Fruit fly (Drosophila melanogaster): ENCODE measurements around the gene lic.

The lic gene

DNA sequence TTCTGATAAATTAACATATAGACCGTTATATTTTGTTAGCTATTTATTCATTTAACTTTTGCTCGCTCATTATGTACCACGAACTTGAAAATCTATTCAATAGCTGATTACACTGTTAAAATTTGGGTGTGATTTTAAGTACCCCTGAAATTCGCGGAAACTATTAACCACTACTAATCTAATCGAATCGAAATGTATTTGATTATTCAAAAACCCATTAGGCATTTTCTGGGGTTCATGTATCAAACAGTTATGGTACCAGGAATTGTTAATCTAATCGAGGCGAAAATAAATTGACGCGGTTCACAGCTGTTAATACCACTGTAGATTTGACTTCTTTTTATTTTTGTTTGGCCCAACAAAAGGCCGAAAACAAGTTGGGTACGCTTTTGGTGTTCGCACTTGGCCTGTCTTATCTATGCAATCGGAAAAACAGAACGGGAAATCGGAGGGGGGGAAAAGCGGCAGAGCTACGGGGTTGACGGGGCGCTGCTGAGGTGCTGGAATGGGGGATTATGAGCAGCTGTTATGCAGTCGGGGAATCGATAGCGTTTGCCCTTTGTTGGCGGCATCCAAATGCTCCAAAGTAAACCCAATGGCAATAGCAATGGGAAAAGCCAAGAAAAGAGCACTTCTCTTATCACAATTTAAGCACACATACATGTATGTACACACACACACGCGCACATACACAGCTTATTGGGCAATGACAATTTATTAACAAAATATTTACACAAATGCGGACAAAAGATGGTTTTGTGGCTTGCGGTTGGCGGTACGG is 2.7 kb upstream of the lic start (continued):
- TF ChIP-seq fu2 (GFP tag; optimal IDR thresholded peaks at IDR 0.05) (peak; percentile 8), CG7839 (tag; optimal IDR thresholded peaks at IDR 0.05) (peak; percentile 51), lmd (GFP tag; IDR thresholded peaks at IDR 0.05) (no peak), Ssrp (tag; optimal IDR thresholded peaks at IDR 0.05) (peak; percentile 27), Adf1 (GFP tag; IDR thresholded peaks at IDR 0.05) (no peak), psq (GFP tag; optimal IDR thresholded peaks at IDR 0.05) (no peak), CG13424 (tag; optimal IDR thresholded peaks at IDR 0.05) (peak; percentile 2), Hey (tag; optimal IDR thresholded peaks at IDR 0.05) (no peak), Sry-δ (GFP tag; optimal IDR thresholded peaks at IDR 0.05) (no peak), Nf-YC (tag; optimal IDR thresholded peaks at IDR 0.05) (no peak), cad (GFP tag; optimal IDR thresholded peaks at IDR 0.05) (no peak), CG4820 (GFP tag; optimal IDR thresholded peaks at IDR 0.05) (peak; percentile 14), CG13123 (GFP tag; optimal IDR thresholded peaks at IDR 0.05) (no peak), mam (GFP tag; optimal IDR thresholded peaks at IDR 0.05) (peak; percentile 3), CG10147 (GFP tag; optimal IDR thresholded peaks at IDR 0.05) (no peak), CG4424 (GFP tag; optimal IDR thresholded peaks at IDR 0.05) (peak; percentile 25), salm (tag; optimal IDR thresholded peaks at IDR 0.05) (no peak), gfzf (GFP tag; optimal IDR thresholded peaks at IDR 0.05) (no peak), CG10462 (GFP tag; optimal IDR thresholded peaks at IDR 0.05) (no peak), sna (GFP tag; IDR thresholded peaks at IDR 0.05; ENCODE audit: partially characterized antibody) (no peak), Pdp1 (GFP tag; optimal IDR thresholded peaks at IDR 0.05) (peak; percentile 15 to 85), gro (GFP tag; optimal IDR thresholded peaks at IDR 0.05) (no peak), hth (optimal IDR thresholded peaks at IDR 0.05) (no peak), Ada2b (GFP tag; IDR thresholded peaks at IDR 0.05) (peak; percentile 29; the same call in 1 of the 2 replicates), dm (GFP tag; optimal IDR thresholded peaks at IDR 0.05) (no peak), CG17328 (GFP tag; IDR thresholded peaks at IDR 0.05) (no peak), ewg (GFP tag; optimal IDR thresholded peaks at IDR 0.05) (no peak), CG12769 (tag; optimal IDR thresholded peaks at IDR 0.05) (peak; percentile 73), MTF-1 (GFP tag; optimal IDR thresholded peaks at IDR 0.05; ENCODE audit: borderline replicate concordance) (no peak), corto (GFP tag; optimal IDR thresholded peaks at IDR 0.05) (no peak), CG4854 (GFP tag; optimal IDR thresholded peaks at IDR 0.05) (no peak), inv (GFP tag; IDR thresholded peaks at IDR 0.05; ENCODE audit: partially characterized antibody) (no peak), CG18619 (GFP tag; optimal IDR thresholded peaks at IDR 0.05) (no peak), CG18764 (GFP tag; optimal IDR thresholded peaks at IDR 0.05) (no peak), en (GFP tag; optimal IDR thresholded peaks at IDR 0.05) (no peak)

DNA sequence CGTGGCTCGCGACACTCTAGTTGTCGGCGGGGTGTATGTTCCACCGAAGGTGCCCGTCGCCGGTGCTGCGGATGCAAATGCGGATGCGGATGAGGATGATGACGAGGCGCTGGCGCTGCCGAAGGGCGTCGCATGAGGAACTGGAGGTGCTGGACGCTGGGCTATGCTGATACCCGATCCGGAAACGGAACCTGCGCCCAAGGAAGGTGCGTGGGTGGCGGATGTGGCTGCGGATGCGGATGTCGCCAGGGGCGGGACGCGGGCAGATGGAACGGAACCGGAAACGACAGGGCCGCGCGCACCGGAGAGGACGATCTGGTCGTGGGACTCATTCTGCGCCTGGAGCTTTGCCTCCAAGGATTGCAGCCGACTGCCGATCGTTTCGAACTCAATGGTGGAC is 1.6 kb upstream of the lic start:
- TF ChIP-seq CG1792 (GFP tag; optimal IDR thresholded peaks at IDR 0.05) (no peak), CG17328 (GFP tag; IDR thresholded peaks at IDR 0.05) (peak; percentile 19; the same call in 1 of the 2 replicates), Atf3 (GFP tag; optimal IDR thresholded peaks at IDR 0.05) (no peak), HLHmδ (GFP tag; optimal IDR thresholded peaks at IDR 0.05) (peak; percentile 20), Awh (GFP tag; IDR thresholded peaks at IDR 0.05) (0 out of 2 replicates have a peak, but pooled peaks have one; percentile 44), CG43689 (GFP tag; IDR thresholded peaks at IDR 0.05) (0 out of 2 replicates have a peak, but pooled peaks have one; percentile 21), Ets97D (GFP tag; optimal IDR thresholded peaks at IDR 0.05) (peak; percentile 60), chm (GFP tag; IDR thresholded peaks at IDR 0.05) (peak; percentile 28; the same call in 1 of the 2 replicates), vfl (GFP tag; optimal IDR thresholded peaks at IDR 0.05) (no peak), sens (GFP tag) (peak; percentile 32), Med (GFP tag) (peak; percentile 41), CG5953 (GFP tag; IDR thresholded peaks at IDR 0.05) (0 out of 2 replicates have a peak, but pooled peaks have one; percentile 4), fd102C (GFP tag; optimal IDR thresholded peaks at IDR 0.05) (no peak), CG9727 (GFP tag; optimal IDR thresholded peaks at IDR 0.05) (peak; percentile 23), bowl (GFP tag; IDR thresholded peaks at IDR 0.05) (0 out of 2 replicates have a peak, but pooled peaks have one; percentile 9), CG10366 (GFP tag; IDR thresholded peaks at IDR 0.05) (no peak), CG13775 (GFP tag; optimal IDR thresholded peaks at IDR 0.05) (peak; percentile 96), CG3407 (GFP tag; optimal IDR thresholded peaks at IDR 0.05) (no peak)

Measured in whole organism, embryonic.